Worm (Caenorhabditis elegans) whole organism, L4 larva: ENCODE measurements around the gene cee-1.
A peak's percentile ranks its signal among the peaks of the same experiment; 100 is the strongest.

Source experiments
- F26F4.8 ChIP-seq: fragments of 200-800 bp; sonication (Bioruptor generic); conservative IDR thresholded peaks from 2 replicates; pipeline ENCODE4 v1.3.6; 2022; ENCODE audit warnings: missing genetic modification characterization, missing compliant biosample characterization
- F37D6.2 ChIP-seq: sonication (generic microtip); optimal IDR thresholded peaks from 2 replicates; lab custom pipeline; 2016; ENCODE audit warnings: mild to moderate bottlenecking, missing genetic modification characterization, missing compliant biosample characterization
- F44E2.7 ChIP-seq: fragments of 200-800 bp; sonication (Bioruptor generic); IDR thresholded peaks from 2 replicates; pipeline ENCODE4 v2.1.2; 2022; ENCODE audit warnings: missing genetic modification characterization, missing compliant biosample characterization
- F49E8.2 ChIP-seq: sonication (generic microtip); optimal IDR thresholded peaks from 2 replicates; lab custom pipeline; 2016; ENCODE audit warnings: missing compliant biosample characterization, mild to moderate bottlenecking, missing genetic modification characterization, borderline replicate concordance
- T20F7.1 ChIP-seq: fragments of 200-800 bp; sonication (Bioruptor generic); optimal IDR thresholded peaks from 2 replicates; lab custom pipeline; 2018; ENCODE audit warnings: mild to moderate bottlenecking, missing genetic modification characterization, missing compliant biosample characterization
- T26A8.4 ChIP-seq: fragments of 200-800 bp; sonication (Bioruptor generic); IDR thresholded peaks from 2 replicates; pipeline ENCODE4 v1.3.6; 2022; ENCODE audit warnings: missing genetic modification characterization, missing compliant biosample characterization
- Y48G9A.11 ChIP-seq: fragments of 200-800 bp; sonication (Bioruptor generic); IDR thresholded peaks from 2 replicates; pipeline ENCODE4 v1.3.6; 2022; ENCODE audit warnings: missing genetic modification reagents, missing genetic modification characterization, missing compliant biosample characterization
- ZK546.5 ChIP-seq, 2 experiments: sonication (generic microtip); optimal IDR thresholded peaks; 2 replicates each; lab custom pipeline; 2017; ENCODE audit warnings: missing biosample characterization in 2 of 2, missing genetic modification characterization in 2 of 2
- aha-1 ChIP-seq: fragments of 150-350 bp; peaks from one replicate; lab custom pipeline; 2014; ENCODE audit warnings: missing biosample characterization, missing genetic modification characterization
- aly-2 ChIP-seq: sonication (generic microtip); optimal IDR thresholded peaks from 2 replicates; lab custom pipeline; 2018; ENCODE audit warnings: missing biosample characterization, missing genetic modification characterization
- attf-4 ChIP-seq: sonication (generic microtip); optimal IDR thresholded peaks from 3 replicates; lab custom pipeline; 2017; ENCODE audit warnings: missing biosample characterization, missing genetic modification characterization
- ceh-28 ChIP-seq: fragments of 150-350 bp; optimal IDR thresholded peaks from 2 replicates; lab custom pipeline; 2014; ENCODE audit warnings: missing biosample characterization, missing genetic modification reagents, missing genetic modification characterization
- ceh-62 ChIP-seq: sonication (generic microtip); optimal IDR thresholded peaks from 2 replicates; lab custom pipeline; 2017; ENCODE audit warnings: missing biosample characterization, missing genetic modification characterization
- ces-1 ChIP-seq: fragments of 150-350 bp; sonication (generic microtip); optimal IDR thresholded peaks from 4 replicates; lab custom pipeline; 2014; ENCODE audit warnings: missing biosample characterization, missing genetic modification reagents, missing genetic modification characterization
- daf-12 ChIP-seq: fragments of 150-350 bp; optimal IDR thresholded peaks from 2 replicates; lab custom pipeline; 2014; ENCODE audit warnings: missing biosample characterization, missing genetic modification reagents, missing genetic modification characterization
- dpl-1 ChIP-seq: fragments of 150-350 bp; optimal IDR thresholded peaks from 2 replicates; lab custom pipeline; 2014; ENCODE audit warnings: missing biosample characterization, missing genetic modification reagents, missing genetic modification characterization
- duxl-1 ChIP-seq: sonication (generic microtip); optimal IDR thresholded peaks from 2 replicates; lab custom pipeline; 2016; ENCODE audit warnings: mild to moderate bottlenecking, missing genetic modification characterization, moderate library complexity, missing compliant biosample characterization; ENCODE audit not compliant: poor library complexity
- dve-1 ChIP-seq: sonication (generic microtip); optimal IDR thresholded peaks from 2 replicates; lab custom pipeline; 2017; ENCODE audit warnings: antibody characterized with exemption, mild to moderate bottlenecking, missing genetic modification characterization, missing compliant biosample characterization; ENCODE audit not compliant: insufficient read depth
- egl-27 ChIP-seq: sonication (generic microtip); optimal IDR thresholded peaks from 3 replicates; lab custom pipeline; 2017; ENCODE audit warnings: missing biosample characterization, missing genetic modification reagents, missing genetic modification characterization
- egl-43 ChIP-seq: fragments of 200-800 bp; sonication (Bioruptor generic); IDR thresholded peaks from 2 replicates; pipeline ENCODE4 v1.3.6; 2022; ENCODE audit warnings: missing genetic modification reagents, missing genetic modification characterization, missing compliant biosample characterization
- gei-8 ChIP-seq: fragments of 200-800 bp; sonication (Bioruptor generic); optimal IDR thresholded peaks from 2 replicates; lab custom pipeline; 2018; ENCODE audit warnings: mild to moderate bottlenecking, missing genetic modification characterization, missing compliant biosample characterization
- hif-1 ChIP-seq, 2 experiments: sonication (generic microtip); optimal IDR thresholded peaks; 2 replicates each; lab custom pipeline; 2016 to 2017; ENCODE audit warnings: missing compliant biosample characterization in 2 of 2, missing genetic modification characterization in 2 of 2, missing genetic modification reagents in 2 of 2, missing genotype in 2 of 2, mild to moderate bottlenecking in 1 of 2
- jun-1 ChIP-seq: fragments of 150-350 bp; optimal IDR thresholded peaks from 2 replicates; lab custom pipeline; 2014; ENCODE audit warnings: missing biosample characterization, missing genetic modification reagents, missing genetic modification characterization
- lim-7 ChIP-seq: fragments of 200-800 bp; sonication (Bioruptor generic); IDR thresholded peaks from 2 replicates; pipeline ENCODE4 v1.3.6; 2022; ENCODE audit warnings: missing genetic modification characterization, missing compliant biosample characterization
- lin-1 ChIP-seq: fragments of 200-800 bp; sonication (Bioruptor generic); IDR thresholded peaks from 2 replicates; pipeline ENCODE4 v1.3.6; 2022; ENCODE audit warnings: missing genetic modification reagents, missing genetic modification characterization, missing compliant biosample characterization
- lin-13 ChIP-seq: fragments of 150-350 bp; optimal IDR thresholded peaks from 2 replicates; lab custom pipeline; 2014; ENCODE audit warnings: missing biosample characterization, missing genetic modification reagents, missing genetic modification characterization
- lin-38 ChIP-seq: fragments of 200-800 bp; sonication (Bioruptor generic); IDR thresholded peaks from 2 replicates; pipeline ENCODE4 v1.3.6; 2022; ENCODE audit warnings: missing genetic modification reagents, missing genetic modification characterization, missing compliant biosample characterization
- lin-39 ChIP-seq: fragments of 150-350 bp; optimal IDR thresholded peaks from 2 replicates; lab custom pipeline; 2014; ENCODE audit warnings: missing biosample characterization, missing genetic modification reagents, missing genetic modification characterization
- madf-9 ChIP-seq: fragments of 200-800 bp; sonication (Bioruptor generic); conservative IDR thresholded peaks from 2 replicates; pipeline ENCODE4 v1.3.6; 2022; ENCODE audit warnings: missing genetic modification reagents, missing genetic modification characterization, missing compliant biosample characterization
- mdt-29 ChIP-seq: fragments of 200-800 bp; sonication (Bioruptor generic); IDR thresholded peaks from 2 replicates; pipeline ENCODE4 v1.3.6; 2022; ENCODE audit warnings: missing genetic modification reagents, missing genetic modification characterization, missing compliant biosample characterization
- mep-1 ChIP-seq: fragments of 150-350 bp; sonication (generic microtip); optimal IDR thresholded peaks from 3 replicates; lab custom pipeline; 2014; ENCODE audit warnings: missing biosample characterization, missing genetic modification characterization
- mes-2 ChIP-seq: sonication (generic microtip); optimal IDR thresholded peaks from 2 replicates; lab custom pipeline; 2016; ENCODE audit warnings: missing genotype, mild to moderate bottlenecking, missing genetic modification characterization, missing compliant biosample characterization; ENCODE audit not compliant: poor library complexity, severe bottlenecking
- mxl-2 ChIP-seq: fragments of 200-800 bp; sonication (Bioruptor generic); conservative IDR thresholded peaks from 2 replicates; pipeline ENCODE4 v1.3.6; 2022; ENCODE audit warnings: missing genetic modification reagents, missing genetic modification characterization, missing compliant biosample characterization
- nhr-102 ChIP-seq: sonication (generic microtip); optimal IDR thresholded peaks from 2 replicates; lab custom pipeline; 2016; ENCODE audit warnings: mild to moderate bottlenecking, missing genetic modification characterization, moderate library complexity, missing compliant biosample characterization
- nhr-11 ChIP-seq: fragments of 150-350 bp; optimal IDR thresholded peaks from 2 replicates; lab custom pipeline; 2014; ENCODE audit warnings: missing biosample characterization, missing genetic modification characterization
- nhr-111 ChIP-seq: fragments of 200-800 bp; sonication (Bioruptor generic); optimal IDR thresholded peaks from 2 replicates; lab custom pipeline; 2018; ENCODE audit warnings: mild to moderate bottlenecking, missing genetic modification characterization, missing compliant biosample characterization
- nhr-237 ChIP-seq: sonication (generic microtip); optimal IDR thresholded peaks from 2 replicates; lab custom pipeline; 2017; ENCODE audit warnings: missing biosample characterization, missing genetic modification characterization
- nhr-28 ChIP-seq: fragments of 150-350 bp; optimal IDR thresholded peaks from 2 replicates; lab custom pipeline; 2014; ENCODE audit warnings: missing biosample characterization, missing genetic modification characterization
- nhr-41 ChIP-seq: fragments of 200-800 bp; sonication (Bioruptor generic); IDR thresholded peaks from 2 replicates; pipeline ENCODE4 v1.3.6; 2022; ENCODE audit warnings: missing genetic modification reagents, missing genetic modification characterization, missing compliant biosample characterization
- nhr-77 ChIP-seq: fragments of 150-350 bp; optimal IDR thresholded peaks from 2 replicates; lab custom pipeline; 2014; ENCODE audit warnings: missing biosample characterization, missing genetic modification characterization
- rbr-2 ChIP-seq: sonication (generic microtip); optimal IDR thresholded peaks from 2 replicates; lab custom pipeline; 2016; ENCODE audit warnings: missing genotype, missing genetic modification characterization, missing compliant biosample characterization
- sdz-12 ChIP-seq: fragments of 200-800 bp; sonication (Bioruptor generic); optimal IDR thresholded peaks from 2 replicates; lab custom pipeline; 2018; ENCODE audit warnings: mild to moderate bottlenecking, missing genetic modification characterization, missing compliant biosample characterization
- spr-1 ChIP-seq: sonication (generic microtip); optimal IDR thresholded peaks from 2 replicates; lab custom pipeline; 2016; ENCODE audit warnings: mild to moderate bottlenecking, missing genetic modification characterization, missing compliant biosample characterization
- spr-3 ChIP-seq: fragments of 200-800 bp; sonication (Bioruptor generic); optimal IDR thresholded peaks from 2 replicates; lab custom pipeline; 2018; ENCODE audit warnings: mild to moderate bottlenecking, missing genetic modification characterization, missing compliant biosample characterization
- tag-97 ChIP-seq: fragments of 200-800 bp; sonication (Bioruptor generic); IDR thresholded peaks from 2 replicates; pipeline ENCODE4 v1.3.6; 2022; ENCODE audit warnings: missing genetic modification characterization, missing compliant biosample characterization
- unc-130 ChIP-seq: sonication (generic microtip); optimal IDR thresholded peaks from 2 replicates; lab custom pipeline; 2016; ENCODE audit warnings: missing genetic modification reagents, missing genetic modification characterization, missing compliant biosample characterization
- unc-39 ChIP-seq: sonication (generic microtip); optimal IDR thresholded peaks from 2 replicates; lab custom pipeline; 2017; ENCODE audit warnings: missing biosample characterization, missing genetic modification characterization
- vab-7 ChIP-seq: fragments of 200-800 bp; sonication (Bioruptor generic); IDR thresholded peaks from 2 replicates; pipeline ENCODE4 v1.3.6; 2022; ENCODE audit warnings: missing genetic modification reagents, missing genetic modification characterization, missing compliant biosample characterization
- zag-1 ChIP-seq: fragments of 150-350 bp; optimal IDR thresholded peaks from 2 replicates; lab custom pipeline; 2014; ENCODE audit warnings: missing biosample characterization, missing genetic modification characterization
- zfp-3 ChIP-seq: fragments of 200-800 bp; sonication (Bioruptor generic); conservative IDR thresholded peaks from 2 replicates; pipeline ENCODE4 v1.3.6; 2022; ENCODE audit warnings: missing genetic modification reagents, missing genetic modification characterization, missing compliant biosample characterization
- zip-11 ChIP-seq: fragments of 200-800 bp; sonication (Bioruptor generic); IDR thresholded peaks from 2 replicates; pipeline ENCODE4 v1.3.6; 2022; ENCODE audit warnings: missing genetic modification characterization, missing compliant biosample characterization
- zip-2 ChIP-seq: fragments of 150-350 bp; optimal IDR thresholded peaks from 2 replicates; lab custom pipeline; 2014; ENCODE audit warnings: missing biosample characterization, missing genetic modification characterization
- ztf-11 ChIP-seq: fragments of 150-350 bp; optimal IDR thresholded peaks from 2 replicates; lab custom pipeline; 2014; ENCODE audit warnings: missing biosample characterization, missing genetic modification characterization

cee-1 gene

DNA sequence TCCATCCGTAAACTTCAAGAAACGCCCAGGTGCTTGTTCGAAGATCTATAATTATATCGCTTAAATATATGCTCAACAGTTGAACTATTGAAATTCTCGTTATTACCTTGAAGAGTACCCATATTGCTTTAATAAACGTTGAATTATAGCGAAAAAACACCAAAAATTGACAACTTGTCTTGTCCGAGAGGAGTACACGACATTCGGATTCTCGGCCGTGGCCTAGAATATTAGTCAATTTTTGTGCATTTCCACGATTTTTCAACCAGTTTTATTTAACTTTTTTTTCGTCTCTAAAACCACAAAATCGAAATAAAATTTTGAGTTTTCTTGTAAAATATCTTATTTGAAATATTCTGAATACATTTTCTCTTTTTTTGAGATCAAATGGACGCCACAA, at the start of gene cee-1, which contains the start of gene F26F4.9:
TSS of gene cee-1 (plus strand) at position 383 of the 400 bp plus-strand sequence.
TSS of gene F26F4.9 (minus strand) at position 205 of the 400 bp plus-strand sequence.
- no peak for TF ChIP-seq attf-4 (tag; lab: Kevin White, UChicago)
- peak; percentile 38 for TF ChIP-seq mep-1
- peak; percentile 78 for TF ChIP-seq dpl-1 (GFP tag; lab: Kevin White, UChicago)
- TF ChIP-seq aha-1 (tag; lab: Kevin White, UChicago) = peak; percentile 86
- no peak for TF ChIP-seq unc-39
- TF ChIP-seq nhr-77 = no peak
- no peak for TF ChIP-seq vab-7 (GFP tag; lab: Robert Waterston, UW)
- no peak for TF ChIP-seq madf-9 (GFP tag; lab: Robert Waterston, UW)
- no peak for TF ChIP-seq duxl-1 (tag; lab: Kevin White, UChicago)
- TF ChIP-seq F44E2.7 (GFP tag; lab: Robert Waterston, UW) = no peak
- no peak for TF ChIP-seq zag-1 (tag; lab: Kevin White, UChicago)
- no peak for TF ChIP-seq mdt-29 (GFP tag; lab: Robert Waterston, UW)
- no peak for TF ChIP-seq spr-1 (tag; lab: Kevin White, UChicago)
- TF ChIP-seq ceh-28 (tag; lab: Kevin White, UChicago) = no peak
- TF ChIP-seq nhr-11 (tag; lab: Kevin White, UChicago) = no peak
- no peak for TF ChIP-seq lin-1 (GFP tag; lab: Robert Waterston, UW)
- peak; percentile 86 for TF ChIP-seq unc-130
- TF ChIP-seq F37D6.2 (tag; lab: Kevin White, UChicago) = no peak
- no peak for TF ChIP-seq tag-97 (GFP tag; lab: Robert Waterston, UW)
- TF ChIP-seq lin-38 = no peak
- TF ChIP-seq F49E8.2 = peak; percentile 4
- TF ChIP-seq nhr-237 (tag; lab: Kevin White, UChicago) = no peak
- no peak for TF ChIP-seq gei-8 (GFP tag; lab: Kevin White, UChicago)
- no peak for TF ChIP-seq lim-7 (GFP tag; lab: Robert Waterston, UW)
- no peak for TF ChIP-seq nhr-102
- TF ChIP-seq zip-2 = no peak
- peak; percentile 97 for TF ChIP-seq mes-2
- TF ChIP-seq ztf-11 (tag; lab: Kevin White, UChicago) = no peak
- 0 out of 2 replicates have a peak, but pooled peaks have one; percentile 15 for TF ChIP-seq Y48G9A.11
- TF ChIP-seq T20F7.1 (GFP tag; lab: Kevin White, UChicago) = no peak
- TF ChIP-seq jun-1 (tag; lab: Kevin White, UChicago) = no peak
- no peak for TF ChIP-seq daf-12 (tag; lab: Kevin White, UChicago)
- no peak for TF ChIP-seq ces-1 (GFP tag; lab: Kevin White, UChicago)
- no peak for TF ChIP-seq mxl-2 (GFP tag; lab: Robert Waterston, UW)
- no peak for TF ChIP-seq ZK546.5 (tag; optimal IDR thresholded peaks at IDR 0.05; lab: Kevin White, UChicago)
- no peak for TF ChIP-seq egl-43 (GFP tag; lab: Robert Waterston, UW)
- peak; percentile 8 for TF ChIP-seq nhr-28 (tag; lab: Kevin White, UChicago)
- TF ChIP-seq lin-39 = no peak
- TF ChIP-seq F26F4.8 (GFP tag; lab: Robert Waterston, UW) = no peak
- TF ChIP-seq spr-3 (GFP tag; lab: Kevin White, UChicago) = no peak
- no peak for TF ChIP-seq sdz-12 (GFP tag; lab: Kevin White, UChicago)
- peak; percentile 44 for TF ChIP-seq dve-1 (tag; lab: Kevin White, UChicago)
- TF ChIP-seq nhr-111 (GFP tag; lab: Kevin White, UChicago) = no peak
- TF ChIP-seq egl-27 = no peak
- TF ChIP-seq ceh-62 = no peak
- TF ChIP-seq aly-2 (tag; lab: Kevin White, UChicago) = no peak
- no peak for TF ChIP-seq zfp-3 (GFP tag; lab: Robert Waterston, UW)
- no peak for TF ChIP-seq lin-13 (GFP tag; lab: Kevin White, UChicago)
- TF ChIP-seq zip-11 (GFP tag; lab: Robert Waterston, UW) = no peak
- TF ChIP-seq rbr-2 (tag; lab: Kevin White, UChicago) = peak; percentile 32
- TF ChIP-seq nhr-41 = no peak
- peak in 1 of 2 experiments; percentile 70 for TF ChIP-seq hif-1 (tag; optimal IDR thresholded peaks at IDR 0.05; lab: Kevin White, UChicago)
- TF ChIP-seq T26A8.4 = no peak
